Fruit fly (Drosophila melanogaster) whole organism, embryonic: ENCODE results near the gene CG7646.
A peak's percentile ranks its signal among the peaks of the same experiment; 100 is the strongest.

Experiments used
- Bgb ChIP-seq: fragments of 200-800 bp; sonication (Bioruptor generic); IDR thresholded peaks from 2 replicates; pipeline ENCODE4 v1.3.6; 2022; ENCODE audit warnings: missing biosample characterization, missing genetic modification characterization; ENCODE audit not compliant: partially characterized antibody
- BtbVII ChIP-seq: fragments of 200-800 bp; sonication (Bioruptor generic); optimal IDR thresholded peaks from 3 replicates; lab custom pipeline; 2017; ENCODE audit warnings: missing biosample characterization, mild to moderate bottlenecking, missing genetic modification characterization
- CG11504 ChIP-seq: fragments of 200-800 bp; sonication (Bioruptor generic); optimal IDR thresholded peaks from 3 replicates; lab custom pipeline; 2019; ENCODE audit warnings: missing biosample characterization, mild to moderate bottlenecking, missing genetic modification characterization, moderate library complexity
- CG13424 ChIP-seq: fragments of 200-800 bp; sonication (Bioruptor generic); optimal IDR thresholded peaks from 2 replicates; lab custom pipeline; 2019; ENCODE audit warnings: missing biosample characterization, mild to moderate bottlenecking, missing genetic modification characterization, moderate library complexity
- CG13775 ChIP-seq: fragments of 200-800 bp; sonication (Bioruptor generic); optimal IDR thresholded peaks from 3 replicates; lab custom pipeline; 2017; ENCODE audit warnings: missing biosample characterization, mild to moderate bottlenecking, missing genetic modification characterization
- CG14050 ChIP-seq: fragments of 200-800 bp; sonication (Bioruptor generic); IDR thresholded peaks from 3 replicates; pipeline ENCODE4 v1.3.6; 2022; ENCODE audit warnings: missing biosample characterization, missing genetic modification characterization
- CG14667 ChIP-seq: fragments of 200-800 bp; sonication (Bioruptor generic); IDR thresholded peaks from 2 replicates; pipeline ENCODE4 v1.3.6; 2022; ENCODE audit warnings: missing biosample characterization, missing genetic modification characterization
- CG15514 ChIP-seq: fragments of 200-800 bp; sonication (Bioruptor generic); optimal IDR thresholded peaks from 3 replicates; lab custom pipeline; 2017; ENCODE audit warnings: missing biosample characterization, missing genetic modification characterization, mild to moderate bottlenecking, moderate library complexity, missing genetic modification reagents
- CG16779 ChIP-seq: fragments of 200-800 bp; sonication (Bioruptor generic); IDR thresholded peaks from 2 replicates; pipeline ENCODE4 v1.3.6; 2022; ENCODE audit warnings: missing biosample characterization, missing genetic modification characterization
- CG17361 ChIP-seq: fragments of 200-800 bp; sonication (Bioruptor generic); IDR thresholded peaks from 3 replicates; pipeline ENCODE4 v1.3.6; 2022; ENCODE audit warnings: missing biosample characterization, missing genetic modification characterization
- CG17385 ChIP-seq: fragments of 200-800 bp; sonication (Bioruptor generic); optimal IDR thresholded peaks from 3 replicates; lab custom pipeline; 2018; ENCODE audit warnings: missing biosample characterization, mild to moderate bottlenecking, missing genetic modification characterization
- CG17568 ChIP-seq: fragments of 200-800 bp; sonication (Bioruptor generic); optimal IDR thresholded peaks from 2 replicates; lab custom pipeline; 2018; ENCODE audit warnings: missing biosample characterization, mild to moderate bottlenecking, missing genetic modification characterization, moderate library complexity
- CG1792 ChIP-seq: fragments of 200-800 bp; sonication (Bioruptor generic); optimal IDR thresholded peaks from 2 replicates; lab custom pipeline; 2016; ENCODE audit warnings: missing biosample characterization, missing genetic modification characterization
- CG1832 ChIP-seq: fragments of 200-800 bp; sonication (Bioruptor generic); optimal IDR thresholded peaks from 2 replicates; lab custom pipeline; 2017; ENCODE audit warnings: missing biosample characterization, mild to moderate bottlenecking, missing genetic modification characterization, inconsistent platforms
- CG18764 ChIP-seq: fragments of 200-800 bp; sonication (Bioruptor generic); optimal IDR thresholded peaks from 3 replicates; lab custom pipeline; 2016; ENCODE audit warnings: missing biosample characterization, missing genetic modification characterization
- CG2199 ChIP-seq: fragments of 200-800 bp; sonication (Bioruptor generic); IDR thresholded peaks from 3 replicates; pipeline ENCODE4 v1.3.6; 2022; ENCODE audit warnings: missing biosample characterization, missing genetic modification characterization
- CG31224 ChIP-seq: fragments of 200-800 bp; sonication (Bioruptor generic); IDR thresholded peaks from 2 replicates; pipeline ENCODE4 v1.3.6; 2022; ENCODE audit warnings: missing biosample characterization, missing genetic modification characterization
- CG31441 ChIP-seq: fragments of 200-800 bp; sonication (Bioruptor generic); IDR thresholded peaks from 2 replicates; pipeline ENCODE4 v1.3.6; 2022; ENCODE audit warnings: missing biosample characterization, missing genetic modification characterization
- CG3281 ChIP-seq: fragments of 200-800 bp; sonication (Bioruptor generic); optimal IDR thresholded peaks from 3 replicates; lab custom pipeline; 2017; ENCODE audit warnings: missing biosample characterization, mild to moderate bottlenecking, missing genetic modification characterization
- CG33557 ChIP-seq: fragments of 200-800 bp; sonication (Bioruptor generic); optimal IDR thresholded peaks from 2 replicates; lab custom pipeline; 2019; ENCODE audit warnings: missing biosample characterization, mild to moderate bottlenecking, missing genetic modification characterization, moderate library complexity
- CG6689 ChIP-seq: fragments of 200-800 bp; sonication (Bioruptor generic); IDR thresholded peaks from 2 replicates; pipeline ENCODE4 v1.3.6; 2022; ENCODE audit warnings: missing biosample characterization, missing genetic modification characterization
- CrebB ChIP-seq: fragments of 200-800 bp; sonication (Bioruptor generic); optimal IDR thresholded peaks from 3 replicates; lab custom pipeline; 2018; ENCODE audit warnings: missing biosample characterization, mild to moderate bottlenecking, missing genetic modification characterization
- Dfd ChIP-seq, 2 experiments: fragments of >200 bp; optimal IDR thresholded peaks; 2 replicates each; lab custom pipeline; 2017; ENCODE audit warnings: missing biosample characterization in 2 of 2, missing genetic modification characterization in 2 of 2
- Doc3 ChIP-seq: fragments of 200-800 bp; sonication (Bioruptor generic); IDR thresholded peaks from 3 replicates; pipeline ENCODE4 v1.3.6; 2022; ENCODE audit warnings: missing biosample characterization, missing genetic modification characterization; ENCODE audit not compliant: partially characterized antibody
- E2f1 ChIP-seq: fragments of 200-800 bp; sonication (Bioruptor generic); IDR thresholded peaks from 2 replicates; pipeline ENCODE4 v1.3.6; 2022; ENCODE audit warnings: missing biosample characterization, missing genetic modification characterization
- Gsc ChIP-seq: fragments of 200-800 bp; sonication (Bioruptor generic); IDR thresholded peaks from 2 replicates; pipeline ENCODE4 v1.3.6; 2022; ENCODE audit warnings: missing biosample characterization, missing genetic modification characterization
- Kr ChIP-seq: fragments of 200-800 bp; sonication (Bioruptor generic); optimal IDR thresholded peaks from 2 replicates; lab custom pipeline; 2017; ENCODE audit warnings: missing biosample characterization, mild to moderate bottlenecking, missing genetic modification characterization
- Lim3 ChIP-seq: fragments of 200-800 bp; sonication (Bioruptor generic); IDR thresholded peaks from 2 replicates; pipeline ENCODE4 v1.3.6; 2022; ENCODE audit warnings: missing biosample characterization, missing genetic modification characterization
- MBD-R2 ChIP-seq: fragments of 200-800 bp; sonication (Bioruptor generic); IDR thresholded peaks from 2 replicates; pipeline ENCODE4 v1.3.6; 2022; ENCODE audit warnings: missing biosample characterization, missing genetic modification characterization
- Mrtf ChIP-seq: fragments of 200-800 bp; sonication (Bioruptor generic); IDR thresholded peaks from 3 replicates; pipeline ENCODE4 v1.3.6; 2022; ENCODE audit warnings: missing biosample characterization, missing genetic modification characterization
- NfI ChIP-seq: fragments of 200-800 bp; sonication (Bioruptor generic); optimal IDR thresholded peaks from 3 replicates; lab custom pipeline; 2018; ENCODE audit warnings: missing biosample characterization, mild to moderate bottlenecking, missing genetic modification characterization, moderate library complexity
- Taf1 ChIP-seq: fragments of 200-800 bp; sonication (Bioruptor generic); IDR thresholded peaks from 2 replicates; pipeline ENCODE4 v1.3.6; 2022; ENCODE audit warnings: missing biosample characterization, missing genetic modification characterization
- Tbp ChIP-seq: fragments of >200 bp; optimal IDR thresholded peaks from 2 replicates; lab custom pipeline; 2018; ENCODE audit warnings: missing biosample characterization, missing genetic modification characterization
- amos ChIP-seq: fragments of 200-800 bp; sonication (Bioruptor generic); IDR thresholded peaks from 2 replicates; pipeline ENCODE4 v1.3.6; 2022; ENCODE audit warnings: missing biosample characterization, missing genetic modification characterization; ENCODE audit not compliant: partially characterized antibody
- ato ChIP-seq: fragments of 200-800 bp; sonication (Bioruptor generic); IDR thresholded peaks from 2 replicates; pipeline ENCODE4 v1.3.6; 2022; ENCODE audit warnings: missing biosample characterization, missing genetic modification characterization; ENCODE audit not compliant: partially characterized antibody
- bcd ChIP-seq: fragments of 200-800 bp; sonication (Bioruptor generic); optimal IDR thresholded peaks from 2 replicates; lab custom pipeline; 2017; ENCODE audit warnings: missing biosample characterization, mild to moderate bottlenecking, missing genetic modification characterization
- cg ChIP-seq: fragments of 200-800 bp; sonication (Bioruptor generic); optimal IDR thresholded peaks from 3 replicates; lab custom pipeline; 2019; ENCODE audit warnings: missing biosample characterization, mild to moderate bottlenecking, missing genetic modification characterization, moderate library complexity
- disco-r ChIP-seq: fragments of 200-800 bp; sonication (Bioruptor generic); optimal IDR thresholded peaks from 2 replicates; lab custom pipeline; 2016; ENCODE audit warnings: missing biosample characterization, missing genetic modification characterization
- emc ChIP-seq: fragments of 200-800 bp; sonication (Bioruptor generic); optimal IDR thresholded peaks from 2 replicates; lab custom pipeline; 2016; ENCODE audit warnings: missing biosample characterization, missing genetic modification characterization
- fru ChIP-seq: fragments of >200 bp; optimal IDR thresholded peaks from 2 replicates; lab custom pipeline; 2017
- gcm2 ChIP-seq: fragments of 200-800 bp; sonication (Bioruptor generic); optimal IDR thresholded peaks from 2 replicates; lab custom pipeline; 2016; ENCODE audit warnings: missing biosample characterization, missing genetic modification characterization
- gro ChIP-seq: fragments of 200-800 bp; sonication (Bioruptor generic); optimal IDR thresholded peaks from 2 replicates; lab custom pipeline; 2016; ENCODE audit warnings: missing biosample characterization, missing genetic modification characterization
- her ChIP-seq: fragments of 200-800 bp; sonication (Bioruptor generic); optimal IDR thresholded peaks from 2 replicates; lab custom pipeline; 2016; ENCODE audit warnings: missing biosample characterization, missing genetic modification characterization
- nerfin-1 ChIP-seq: fragments of 200-800 bp; sonication (Bioruptor generic); optimal IDR thresholded peaks from 3 replicates; lab custom pipeline; 2019; ENCODE audit warnings: missing biosample characterization, mild to moderate bottlenecking, missing genetic modification characterization, moderate library complexity
- otp ChIP-seq: fragments of 200-800 bp; sonication (Bioruptor generic); IDR thresholded peaks from 3 replicates; pipeline ENCODE4, ENCODE4 v1.3.6; 2022; ENCODE audit warnings: missing biosample characterization, missing genetic modification characterization
- pita ChIP-seq: fragments of 200-800 bp; sonication (Bioruptor generic); optimal IDR thresholded peaks from 2 replicates; lab custom pipeline; 2017; ENCODE audit warnings: missing biosample characterization, mild to moderate bottlenecking, missing genetic modification characterization
- sd ChIP-seq: fragments of 200-800 bp; sonication (Bioruptor generic); optimal IDR thresholded peaks from 3 replicates; lab custom pipeline; 2018; ENCODE audit warnings: missing biosample characterization, mild to moderate bottlenecking, missing genetic modification characterization, moderate library complexity
- seq ChIP-seq: fragments of 200-800 bp; sonication (Bioruptor generic); IDR thresholded peaks from 2 replicates; pipeline ENCODE4 v1.3.6; 2022; ENCODE audit warnings: missing biosample characterization, missing genetic modification characterization
- stwl ChIP-seq: fragments of 200-800 bp; sonication (Bioruptor generic); optimal IDR thresholded peaks from 3 replicates; lab custom pipeline; 2018; ENCODE audit warnings: missing biosample characterization, mild to moderate bottlenecking, missing genetic modification characterization, moderate library complexity
- wek ChIP-seq: fragments of 200-800 bp; sonication (Bioruptor generic); optimal IDR thresholded peaks from 3 replicates; lab custom pipeline; 2018; ENCODE audit warnings: missing biosample characterization, mild to moderate bottlenecking, missing genetic modification characterization, moderate library complexity
- zen2 ChIP-seq: fragments of 200-800 bp; sonication (Bioruptor generic); IDR thresholded peaks from 3 replicates; pipeline ENCODE4 v1.3.6; 2022; ENCODE audit warnings: missing biosample characterization, missing genetic modification characterization; ENCODE audit not compliant: partially characterized antibody

The CG7646 gene

dm6 chr3L:20000081-20000736 lies 8.5 kb downstream of the CG7646 start, which contains the start of the genes Tom20 and Gabat (continued):
- TF ChIP-seq Lim3 (GFP tag; lab: Robert Waterston, UW) (no peak), CG13775 (GFP tag; lab: Kevin White, UChicago) (no peak), gcm2 (no peak), disco-r (no peak), CG14667 (no peak), seq (GFP tag; lab: Robert Waterston, UW) (no peak), CG2199 (GFP tag; lab: Robert Waterston, UW) (no peak), sd (tag; lab: Kevin White, UChicago) (no peak), Tbp (GFP tag; lab: Kevin White, UChicago) (no peak), CG14050 (GFP tag; lab: Robert Waterston, UW) (no peak), Kr (GFP tag; lab: Kevin White, UChicago) (no peak), CG31441 (GFP tag; lab: Robert Waterston, UW) (no peak), NfI (GFP tag; lab: Kevin White, UChicago) (no peak), CG16779 (GFP tag; lab: Robert Waterston, UW) (no peak), ato (GFP tag; lab: Robert Waterston, UW) (no peak), CG1792 (GFP tag; lab: Kevin White, UChicago) (no peak), BtbVII (GFP tag; lab: Kevin White, UChicago) (peak; percentile 4), Mrtf (no peak), fru (lab: Kevin White, UChicago) (no peak), emc (GFP tag; lab: Kevin White, UChicago) (no peak), CG13424 (peak; percentile 11), otp (no peak), amos (GFP tag; lab: Robert Waterston, UW) (no peak), CG17568 (GFP tag; lab: Kevin White, UChicago) (peak; percentile 6), Doc3 (no peak), bcd (GFP tag; lab: Kevin White, UChicago) (no peak), CG18764 (GFP tag; lab: Kevin White, UChicago) (no peak), CG3281 (GFP tag; lab: Kevin White, UChicago) (no peak), CrebB (tag; lab: Kevin White, UChicago) (no peak), CG17385 (GFP tag; lab: Kevin White, UChicago) (peak; percentile 15), pita (GFP tag; lab: Kevin White, UChicago) (no peak), CG33557 (no peak), CG17361 (no peak), gro (GFP tag; lab: Kevin White, UChicago) (no peak), Dfd (GFP tag; optimal IDR thresholded peaks at IDR 0.05; lab: Kevin White, UChicago) (no peak), Gsc (GFP tag; lab: Robert Waterston, UW) (no peak), stwl (tag; lab: Kevin White, UChicago) (no peak), Bgb (GFP tag; lab: Robert Waterston, UW) (no peak), CG31224 (no peak), CG15514 (GFP tag; lab: Kevin White, UChicago) (peak; percentile 27), cg (GFP tag; lab: Kevin White, UChicago) (peak; percentile 72), nerfin-1 (tag; lab: Kevin White, UChicago) (no peak), wek (GFP tag; lab: Kevin White, UChicago) (no peak), Taf1 (GFP tag; lab: Robert Waterston, UW) (no peak), MBD-R2 (GFP tag; lab: Robert Waterston, UW) (no peak), E2f1 (GFP tag; lab: Robert Waterston, UW) (no peak), CG11504 (tag; lab: Kevin White, UChicago) (peak; percentile 8), zen2 (GFP tag; lab: Robert Waterston, UW) (no peak), CG6689 (GFP tag; lab: Robert Waterston, UW) (no peak), CG1832 (GFP tag; lab: Kevin White, UChicago) (no peak), her (no peak)
